Worm (Caenorhabditis elegans): ENCODE data around the gene fbxa-141.

DNA sequence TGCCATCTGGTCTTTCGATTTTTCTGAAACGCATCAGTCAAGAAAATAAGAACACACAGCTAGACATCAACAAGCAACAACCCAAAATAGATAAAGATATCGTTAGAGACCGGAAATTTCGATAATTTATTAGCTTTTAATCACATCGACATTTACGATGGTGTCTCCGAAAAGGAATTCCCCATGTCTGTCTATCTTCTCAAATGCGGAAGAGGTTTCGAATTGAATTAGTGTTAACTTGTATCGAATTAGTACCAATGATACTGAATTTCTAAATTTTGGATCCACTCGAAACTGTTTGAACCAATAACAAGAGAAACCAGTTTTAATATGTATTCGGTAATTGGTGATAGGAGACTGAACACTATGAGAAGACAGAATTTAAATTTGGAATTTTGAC, 21.9 kb upstream of the fbxa-141 start:
- TF ChIP-seq unc-62 (GFP tag; optimal IDR thresholded peaks at IDR 0.05 in 1 of 2) (no peak), unc-62 (tag; optimal IDR thresholded peaks at IDR 0.05) (no peak), nhr-77 (tag; optimal IDR thresholded peaks at IDR 0.05) (no peak), nhr-237 (tag; optimal IDR thresholded peaks at IDR 0.05) (no peak), zag-1 (tag; optimal IDR thresholded peaks at IDR 0.05) (no peak), ceh-82 (tag; optimal IDR thresholded peaks at IDR 0.05) (no peak), attf-4 (tag; optimal IDR thresholded peaks at IDR 0.05) (no peak), Y105C5A.15 (GFP tag; IDR thresholded peaks at IDR 0.05) (no peak), T20F7.1 (GFP tag; optimal IDR thresholded peaks at IDR 0.05) (no peak), snpc-4 (tag; optimal IDR thresholded peaks at IDR 0.05) (no peak), pha-4 (GFP tag; IDR thresholded peaks at IDR 0.05) (no peak), pha-4 (tag; optimal IDR thresholded peaks at IDR 0.05) (no peak), nhr-28 (tag; optimal IDR thresholded peaks at IDR 0.05) (no peak), php-3 (GFP tag; IDR thresholded peaks at IDR 0.05) (no peak), hlh-30 (tag; optimal IDR thresholded peaks at IDR 0.05; ENCODE audit: insufficient read depth) (no peak)

Measured in whole organism, L4 larva.